Worm (Caenorhabditis elegans) whole organism, young adult: ENCODE measurements around the gene ntr-2.
A peak's percentile ranks its signal among the peaks of the same experiment; 100 is the strongest.

ENCODE experiments used
- B0261.1 ChIP-seq: sonication (generic microtip); optimal IDR thresholded peaks from 2 replicates; lab custom pipeline; 2016; ENCODE audit warnings: mild to moderate bottlenecking, missing genetic modification characterization, moderate library complexity, missing compliant biosample characterization
- D2030.7 ChIP-seq: fragments of 200-800 bp; sonication (Bioruptor generic); IDR thresholded peaks from 2 replicates; pipeline ENCODE4 v1.3.6; 2022; ENCODE audit warnings: missing genetic modification reagents, missing genetic modification characterization, missing compliant biosample characterization
- F55B11.4 ChIP-seq: sonication (generic microtip); optimal IDR thresholded peaks from 2 replicates; lab custom pipeline; 2016; ENCODE audit warnings: missing compliant biosample characterization, missing genetic modification characterization, borderline replicate concordance; ENCODE audit not compliant: insufficient read depth
- F57A8.1 ChIP-seq: fragments of 200-800 bp; sonication (Bioruptor generic); optimal IDR thresholded peaks from 2 replicates; lab custom pipeline; 2018; ENCODE audit warnings: mild to moderate bottlenecking, missing genetic modification characterization, moderate library complexity, missing compliant biosample characterization
- T07F8.4 ChIP-seq: sonication (generic microtip); optimal IDR thresholded peaks from 2 replicates; lab custom pipeline; 2016; ENCODE audit warnings: mild to moderate bottlenecking, missing genetic modification characterization, moderate library complexity, missing compliant biosample characterization
- Y67H2A.10 ChIP-seq: fragments of 200-800 bp; sonication (Bioruptor generic); conservative IDR thresholded peaks from 2 replicates; pipeline ENCODE4 v1.3.6; 2022; ENCODE audit warnings: missing genetic modification reagents, missing genetic modification characterization, missing compliant biosample characterization
- akir-1 ChIP-seq: fragments of 200-800 bp; sonication (Bioruptor generic); optimal IDR thresholded peaks from 2 replicates; lab custom pipeline; 2018; ENCODE audit warnings: mild to moderate bottlenecking, missing genetic modification characterization, moderate library complexity, missing compliant biosample characterization
- attf-6 ChIP-seq: fragments of 200-800 bp; sonication (Bioruptor generic); IDR thresholded peaks from 2 replicates; pipeline ENCODE4 v1.3.6; 2022; ENCODE audit warnings: missing genetic modification reagents, missing genetic modification characterization, missing compliant biosample characterization
- bed-1 ChIP-seq: fragments of 200-800 bp; sonication (Bioruptor generic); IDR thresholded peaks from 2 replicates; pipeline ENCODE4 v1.3.6; 2022; ENCODE audit warnings: missing genetic modification reagents, missing genetic modification characterization, missing compliant biosample characterization
- bed-2 ChIP-seq: fragments of 200-800 bp; sonication (Bioruptor generic); IDR thresholded peaks from 2 replicates; pipeline ENCODE4 v1.3.6; 2022; ENCODE audit warnings: missing genetic modification reagents, missing genetic modification characterization, missing compliant biosample characterization
- chd-7 ChIP-seq: sonication (generic microtip); optimal IDR thresholded peaks from 2 replicates; lab custom pipeline; 2016; ENCODE audit warnings: mild to moderate bottlenecking, missing genetic modification characterization, moderate library complexity, missing compliant biosample characterization
- dpff-1 ChIP-seq: sonication (generic microtip); optimal IDR thresholded peaks from 2 replicates; lab custom pipeline; 2017; ENCODE audit warnings: mild to moderate bottlenecking, missing genetic modification characterization, missing compliant biosample characterization
- dpl-1 ChIP-seq: fragments of 150-350 bp; optimal IDR thresholded peaks from 2 replicates; lab custom pipeline; 2014; ENCODE audit warnings: missing biosample characterization, missing genetic modification reagents, missing genetic modification characterization
- ekl-4 ChIP-seq: fragments of 200-800 bp; sonication (Bioruptor generic); IDR thresholded peaks from 2 replicates; pipeline ENCODE4 v1.3.6; 2022; ENCODE audit warnings: missing genetic modification reagents, missing genetic modification characterization, missing compliant biosample characterization
- fkh-3 ChIP-seq: sonication (generic microtip); optimal IDR thresholded peaks from 2 replicates; lab custom pipeline; 2016; ENCODE audit warnings: mild to moderate bottlenecking, missing genetic modification characterization, missing compliant biosample characterization
- gei-17 ChIP-seq: fragments of 200-800 bp; sonication (Bioruptor generic); optimal IDR thresholded peaks from 2 replicates; lab custom pipeline; 2018; ENCODE audit warnings: mild to moderate bottlenecking, missing genetic modification characterization, missing compliant biosample characterization
- hlh-26 ChIP-seq: fragments of 200-800 bp; sonication (Bioruptor generic); conservative IDR thresholded peaks from 2 replicates; pipeline ENCODE4 v1.3.6; 2022; ENCODE audit warnings: missing genetic modification reagents, missing genetic modification characterization, missing compliant biosample characterization
- hmg-1.2 ChIP-seq: fragments of 200-800 bp; sonication (Bioruptor generic); IDR thresholded peaks from 2 replicates; pipeline ENCODE4 v1.3.6; 2022; ENCODE audit warnings: missing genetic modification reagents, missing genetic modification characterization, missing compliant biosample characterization
- hmg-20 ChIP-seq: fragments of 200-800 bp; sonication (Bioruptor generic); IDR thresholded peaks from 2 replicates; pipeline ENCODE4 v1.3.6; 2022; ENCODE audit warnings: missing genetic modification reagents, missing genetic modification characterization, missing compliant biosample characterization
- hrde-1 ChIP-seq: sonication (generic microtip); optimal IDR thresholded peaks from 2 replicates; lab custom pipeline; 2016; ENCODE audit warnings: missing genetic modification characterization, mild to moderate bottlenecking, missing compliant biosample characterization, moderate library complexity, missing genotype, missing genetic modification reagents, borderline replicate concordance
- hsf-1 ChIP-seq: fragments of 200-800 bp; sonication (Bioruptor generic); IDR thresholded peaks from 2 replicates; pipeline ENCODE4 v1.3.6; 2022; ENCODE audit warnings: missing genetic modification reagents, missing genetic modification characterization, missing compliant biosample characterization
- lin-26 ChIP-seq: fragments of 200-800 bp; sonication (Bioruptor generic); IDR thresholded peaks from 2 replicates; pipeline ENCODE4 v1.3.6; 2022; ENCODE audit warnings: missing genetic modification reagents, missing genetic modification characterization, missing compliant biosample characterization
- lin-35 ChIP-seq, 3 experiments: fragments of 150-350 bp in 2 of 3; sonication (generic microtip) in 1 of 3; optimal IDR thresholded peaks; 2 replicates each; lab custom pipeline; 2014 to 2018; ENCODE audit warnings: missing biosample characterization in 3 of 3, missing genetic modification characterization in 3 of 3, missing genetic modification reagents in 3 of 3
- lin-40 ChIP-seq: sonication (generic microtip); optimal IDR thresholded peaks from 2 replicates; lab custom pipeline; 2016; ENCODE audit warnings: missing genetic modification characterization, mild to moderate bottlenecking, missing compliant biosample characterization, missing genotype, missing genetic modification reagents
- lir-1 ChIP-seq: fragments of 200-800 bp; sonication (Bioruptor generic); conservative IDR thresholded peaks from 2 replicates; pipeline ENCODE4 v1.3.6; 2022; ENCODE audit warnings: missing genetic modification reagents, missing genetic modification characterization, missing compliant biosample characterization
- lsl-1 ChIP-seq: fragments of 200-800 bp; sonication (Bioruptor generic); optimal IDR thresholded peaks from 2 replicates; lab custom pipeline; 2018; ENCODE audit warnings: mild to moderate bottlenecking, missing genetic modification characterization, moderate library complexity, missing compliant biosample characterization
- mel-28 ChIP-seq: sonication (generic microtip); optimal IDR thresholded peaks from 2 replicates; lab custom pipeline; 2016; ENCODE audit warnings: borderline replicate concordance, mild to moderate bottlenecking, missing genetic modification characterization, missing compliant biosample characterization
- mxl-1 ChIP-seq: sonication (generic microtip); optimal IDR thresholded peaks from 2 replicates; lab custom pipeline; 2016; ENCODE audit warnings: missing genetic modification characterization, missing compliant biosample characterization
- nfya-1 ChIP-seq: sonication (generic microtip); optimal IDR thresholded peaks from 2 replicates; lab custom pipeline; 2017; ENCODE audit warnings: antibody characterized with exemption, missing compliant biosample characterization, missing genetic modification characterization, borderline replicate concordance; ENCODE audit not compliant: insufficient read depth
- nfyb-1 ChIP-seq: fragments of 200-800 bp; sonication (Bioruptor generic); IDR thresholded peaks from 2 replicates; pipeline ENCODE4 v1.3.6; 2022; ENCODE audit warnings: missing genetic modification reagents, missing genetic modification characterization, missing compliant biosample characterization
- nhr-90 ChIP-seq: sonication (generic microtip); optimal IDR thresholded peaks from 2 replicates; lab custom pipeline; 2016; ENCODE audit warnings: missing genotype, mild to moderate bottlenecking, missing genetic modification characterization, missing compliant biosample characterization
- pbrm-1 ChIP-seq: fragments of 200-800 bp; sonication (Bioruptor generic); IDR thresholded peaks from 2 replicates; pipeline ENCODE4 v1.3.6; 2022; ENCODE audit warnings: missing genetic modification reagents, missing genetic modification characterization, missing compliant biosample characterization
- pha-4 ChIP-seq: fragments of 150-350 bp; sonication (generic microtip); optimal IDR thresholded peaks from 2 replicates; lab custom pipeline; 2014; ENCODE audit warnings: missing biosample characterization, missing genetic modification reagents, missing genetic modification characterization
- rcor-1 ChIP-seq: fragments of 200-800 bp; sonication (Bioruptor generic); IDR thresholded peaks from 2 replicates; pipeline ENCODE4 v1.3.6; 2022; ENCODE audit warnings: missing genetic modification reagents, missing genetic modification characterization, missing compliant biosample characterization
- rec-8 ChIP-seq, 2 experiments: sonication (generic microtip); optimal IDR thresholded peaks; 2 replicates each; lab custom pipeline; 2016; ENCODE audit warnings: mild to moderate bottlenecking in 2 of 2, missing genetic modification characterization in 2 of 2, missing genetic modification reagents in 2 of 2, missing genotype in 2 of 2, missing biosample characterization in 1 of 2, missing compliant biosample characterization in 1 of 2, moderate library complexity in 1 of 2
- rpc-1 ChIP-seq, 2 experiments: fragments of 150-350 bp in 1 of 2; sonication (generic microtip) in 1 of 2; optimal IDR thresholded peaks; 2 replicates each; lab custom pipeline; 2014 to 2018; ENCODE audit warnings: missing biosample characterization in 1 of 2, missing genetic modification characterization in 1 of 2, missing genetic modification reagents in 1 of 2, missing genotype in 1 of 2
- sdz-38 ChIP-seq: sonication (generic microtip); optimal IDR thresholded peaks from 2 replicates; lab custom pipeline; 2016; ENCODE audit warnings: missing genotype, missing genetic modification characterization, missing compliant biosample characterization
- snpc-1.3 ChIP-seq: sonication (generic microtip); optimal IDR thresholded peaks from 2 replicates; lab custom pipeline; 2017; ENCODE audit warnings: missing genetic modification characterization, mild to moderate bottlenecking, missing compliant biosample characterization, antibody characterized with exemption, moderate library complexity, missing genotype, missing genetic modification reagents; ENCODE audit not compliant: insufficient read depth
- snpc-4 ChIP-seq, 5 experiments: fragments of 150-350 bp in 1 of 5; sonication (generic microtip) in 4 of 5; optimal IDR thresholded peaks; 2 replicates each; lab custom pipeline; 2014 to 2018; ENCODE audit warnings: missing genetic modification characterization in 5 of 5, missing biosample characterization in 3 of 5, antibody characterized with exemption in 2 of 5, mild to moderate bottlenecking in 2 of 5, missing compliant biosample characterization in 2 of 5, missing genotype in 2 of 5, moderate library complexity in 2 of 5, missing genetic modification reagents in 1 of 5
- tbp1 ChIP-seq: fragments of 200-800 bp; sonication (Bioruptor generic); optimal IDR thresholded peaks from 2 replicates; lab custom pipeline; 2018; ENCODE audit warnings: mild to moderate bottlenecking, missing genetic modification characterization, missing compliant biosample characterization
- xnd-1 ChIP-seq: sonication (generic microtip); optimal IDR thresholded peaks from 2 replicates; lab custom pipeline; 2016; ENCODE audit warnings: missing genotype, missing genetic modification reagents, missing genetic modification characterization, missing compliant biosample characterization
- zim-3 ChIP-seq: sonication (generic microtip); optimal IDR thresholded peaks from 2 replicates; lab custom pipeline; 2017; ENCODE audit warnings: mild to moderate bottlenecking, missing genetic modification characterization, moderate library complexity, missing compliant biosample characterization

The ntr-2 gene

ce11 chrX:14928854-14929253, at the start of gene ntr-2:
TSS of gene ntr-2 (minus strand) at chrX:14928954.
- no peak for TF ChIP-seq F55B11.4 (tag; lab: Kevin White, UChicago)
- TF ChIP-seq gei-17 (GFP tag; lab: Kevin White, UChicago) = no peak
- TF ChIP-seq attf-6 = no peak
- no peak for TF ChIP-seq rcor-1 (GFP tag; lab: Robert Waterston, UW)
- no peak for TF ChIP-seq nhr-90 (tag; lab: Kevin White, UChicago)
- no peak for TF ChIP-seq akir-1 (GFP tag; lab: Kevin White, UChicago)
- no peak for TF ChIP-seq fkh-3 (tag; lab: Kevin White, UChicago)
- TF ChIP-seq T07F8.4 (tag; lab: Kevin White, UChicago) = no peak
- TF ChIP-seq mxl-1 (tag; lab: Kevin White, UChicago) = no peak
- TF ChIP-seq bed-1 (GFP tag; lab: Robert Waterston, UW) = no peak
- no peak for TF ChIP-seq lin-35 (GFP tag; optimal IDR thresholded peaks at IDR 0.05; lab: Kevin White, UChicago)
- no peak for TF ChIP-seq pha-4 (tag; lab: Kevin White, UChicago)
- TF ChIP-seq xnd-1 (tag; lab: Kevin White, UChicago) = no peak
- no peak for TF ChIP-seq lin-40 (tag; lab: Kevin White, UChicago)
- TF ChIP-seq nfyb-1 (GFP tag; lab: Robert Waterston, UW) = no peak
- no peak for TF ChIP-seq sdz-38
- TF ChIP-seq Y67H2A.10 (GFP tag; lab: Robert Waterston, UW) = no peak
- TF ChIP-seq, all 124 proteins: peak for 0

- TF ChIP-seq chd-7 (tag; lab: Kevin White, UChicago) (no peak), B0261.1 (peak; percentile 62), bed-2 (no peak), snpc-1.3 (peak; percentile 15), dpff-1 (tag; lab: Kevin White, UChicago) (no peak), ekl-4 (GFP tag; lab: Robert Waterston, UW) (no peak), mel-28 (no peak), hsf-1 (0 out of 2 replicates have a peak, but pooled peaks have one; percentile 21), dpl-1 (no peak), rec-8 (tag; optimal IDR thresholded peaks at IDR 0.05; lab: Kevin White, UChicago) (no peak), hmg-1.2 (GFP tag; lab: Robert Waterston, UW) (peak; percentile 35), lir-1 (GFP tag; lab: Robert Waterston, UW) (0 out of 2 replicates have a peak, but pooled peaks have one; percentile 34), nfya-1 (no peak), hrde-1 (tag; lab: Kevin White, UChicago) (peak; percentile 47), hmg-20 (GFP tag; lab: Robert Waterston, UW) (no peak), D2030.7 (GFP tag; lab: Robert Waterston, UW) (peak; percentile 36; the same call in 1 of the 2 replicates), rpc-1 (optimal IDR thresholded peaks at IDR 0.05; lab: Kevin White, UChicago) (peak; percentile 55), rpc-1 (tag; optimal IDR thresholded peaks at IDR 0.05; lab: Kevin White, UChicago) (peak; percentile 81), zim-3 (no peak), snpc-4 (GFP tag; optimal IDR thresholded peaks at IDR 0.05; lab: Kevin White, UChicago) (peak; percentile 62), snpc-4 (tag; optimal IDR thresholded peaks at IDR 0.05; lab: Kevin White, UChicago) (peak in 1 of 4 experiments; percentile 54), lin-26 (GFP tag; lab: Robert Waterston, UW) (0 out of 2 replicates have a peak, but pooled peaks have one; percentile 44), tbp1 (peak; percentile 84), sdz-38 (no peak), hlh-26 (no peak), lsl-1 (GFP tag; lab: Kevin White, UChicago) (no peak), pbrm-1 (GFP tag; lab: Robert Waterston, UW) (peak; percentile 61), F57A8.1 (no peak)
- TF ChIP-seq, all 124 proteins: peak for 12
Measured at ce11 chrX:14976840-14977534, 48.2 kb upstream of the ntr-2 start.
